Fruit fly (Drosophila melanogaster) whole organism, embryonic: ENCODE results near the gene spirit.

Experiments used
- Adf1 ChIP-seq: fragments of 200-800 bp; sonication (Bioruptor generic); IDR thresholded peaks from 2 replicates; pipeline ENCODE4 v1.3.6; 2022; ENCODE audit warnings: missing biosample characterization, missing genetic modification characterization
- Atf3 ChIP-seq: fragments of 200-800 bp; sonication (Bioruptor generic); optimal IDR thresholded peaks from 3 replicates; lab custom pipeline; 2016; ENCODE audit warnings: missing biosample characterization, missing genetic modification characterization
- Bdp1 ChIP-seq: fragments of 200-800 bp; sonication (Bioruptor generic); optimal IDR thresholded peaks from 3 replicates; lab custom pipeline; 2016; ENCODE audit warnings: missing biosample characterization, missing genetic modification characterization
- BtbVII ChIP-seq: fragments of 200-800 bp; sonication (Bioruptor generic); optimal IDR thresholded peaks from 3 replicates; lab custom pipeline; 2017; ENCODE audit warnings: missing biosample characterization, mild to moderate bottlenecking, missing genetic modification characterization
- Bteb2 ChIP-seq: fragments of 200-800 bp; sonication (Bioruptor generic); optimal IDR thresholded peaks from 2 replicates; lab custom pipeline; 2016; ENCODE audit warnings: missing biosample characterization, missing genetic modification characterization
- CG12219 ChIP-seq: fragments of 200-800 bp; sonication (Bioruptor generic); optimal IDR thresholded peaks from 3 replicates; lab custom pipeline; 2018; ENCODE audit warnings: missing biosample characterization, mild to moderate bottlenecking, missing genetic modification characterization
- CG15601 ChIP-seq: fragments of 200-800 bp; sonication (Bioruptor generic); optimal IDR thresholded peaks from 3 replicates; lab custom pipeline; 2019; ENCODE audit warnings: missing biosample characterization, mild to moderate bottlenecking, missing genetic modification characterization, moderate library complexity
- CG18262 ChIP-seq: fragments of 200-800 bp; optimal IDR thresholded peaks from 3 replicates; lab custom pipeline; 2019; ENCODE audit warnings: missing biosample characterization, mild to moderate bottlenecking, missing genetic modification characterization, moderate library complexity
- CG2120 ChIP-seq: fragments of 200-800 bp; sonication (Bioruptor generic); optimal IDR thresholded peaks from 3 replicates; lab custom pipeline; 2016; ENCODE audit warnings: missing biosample characterization, missing genetic modification characterization
- CG2199 ChIP-seq: fragments of 200-800 bp; sonication (Bioruptor generic); IDR thresholded peaks from 3 replicates; pipeline ENCODE4 v1.3.6; 2022; ENCODE audit warnings: missing biosample characterization, missing genetic modification characterization
- CG2712 ChIP-seq: fragments of 200-800 bp; optimal IDR thresholded peaks from 3 replicates; lab custom pipeline; 2019; ENCODE audit warnings: missing biosample characterization, mild to moderate bottlenecking, missing genetic modification characterization, moderate library complexity
- CG2875 ChIP-seq: fragments of 200-800 bp; sonication (Bioruptor generic); optimal IDR thresholded peaks from 2 replicates; lab custom pipeline; 2017; ENCODE audit warnings: missing biosample characterization, mild to moderate bottlenecking, missing genetic modification characterization, missing genetic modification reagents
- CG3163 ChIP-seq: fragments of 200-800 bp; sonication (Bioruptor generic); optimal IDR thresholded peaks from 3 replicates; lab custom pipeline; 2016; ENCODE audit warnings: missing biosample characterization, missing genetic modification characterization
- CG34224 ChIP-seq: fragments of 200-800 bp; sonication (Bioruptor generic); IDR thresholded peaks from 3 replicates; pipeline ENCODE4 v1.3.6; 2022; ENCODE audit warnings: missing biosample characterization, missing genetic modification characterization; ENCODE audit not compliant: partially characterized antibody
- CG3726 ChIP-seq: fragments of 200-800 bp; sonication (Bioruptor generic); IDR thresholded peaks from 3 replicates; pipeline ENCODE4, ENCODE4 v1.3.6; 2022; ENCODE audit warnings: missing biosample characterization, missing genetic modification characterization
- CG4424 ChIP-seq: fragments of 200-800 bp; sonication (Bioruptor generic); optimal IDR thresholded peaks from 3 replicates; lab custom pipeline; 2016; ENCODE audit warnings: missing biosample characterization, missing genetic modification characterization
- CG4854 ChIP-seq: fragments of 200-800 bp; sonication (Bioruptor generic); optimal IDR thresholded peaks from 2 replicates; lab custom pipeline; 2016; ENCODE audit warnings: missing biosample characterization, missing genetic modification characterization, inconsistent platforms
- CG6791 ChIP-seq: fragments of 200-800 bp; sonication (Bioruptor generic); IDR thresholded peaks from 3 replicates; pipeline ENCODE4 v1.3.6; 2022; ENCODE audit warnings: missing biosample characterization, missing genetic modification characterization; ENCODE audit not compliant: partially characterized antibody
- CG7556 ChIP-seq: fragments of 200-800 bp; sonication (Bioruptor generic); optimal IDR thresholded peaks from 2 replicates; lab custom pipeline; 2017; ENCODE audit warnings: missing biosample characterization, mild to moderate bottlenecking, missing genetic modification characterization
- CG8924 ChIP-seq: fragments of 200-800 bp; optimal IDR thresholded peaks from 3 replicates; lab custom pipeline; 2019; ENCODE audit warnings: missing biosample characterization, mild to moderate bottlenecking, missing genetic modification characterization, moderate library complexity
- Camta ChIP-seq: fragments of 200-800 bp; sonication (Bioruptor generic); optimal IDR thresholded peaks from 2 replicates; lab custom pipeline; 2016; ENCODE audit warnings: missing biosample characterization, missing genetic modification characterization
- CoRest ChIP-seq: fragments of 200-800 bp; sonication (Bioruptor generic); optimal IDR thresholded peaks from 3 replicates; lab custom pipeline; 2018; ENCODE audit warnings: missing biosample characterization, mild to moderate bottlenecking, missing genetic modification characterization, moderate library complexity
- Dfd ChIP-seq, 2 experiments: fragments of >200 bp; optimal IDR thresholded peaks; 2 replicates each; lab custom pipeline; 2017; ENCODE audit warnings: missing biosample characterization in 2 of 2, missing genetic modification characterization in 2 of 2
- Doc3 ChIP-seq: fragments of 200-800 bp; sonication (Bioruptor generic); IDR thresholded peaks from 3 replicates; pipeline ENCODE4 v1.3.6; 2022; ENCODE audit warnings: missing biosample characterization, missing genetic modification characterization; ENCODE audit not compliant: partially characterized antibody
- E2f2 ChIP-seq: fragments of 200-800 bp; sonication (Bioruptor generic); IDR thresholded peaks from 2 replicates; pipeline ENCODE4 v1.3.6; 2022; ENCODE audit warnings: missing biosample characterization, missing genetic modification characterization
- Ets97D ChIP-seq: fragments of 200-800 bp; sonication (Bioruptor generic); optimal IDR thresholded peaks from 3 replicates; lab custom pipeline; 2016; ENCODE audit warnings: missing biosample characterization, missing genetic modification characterization
- HLH3B ChIP-seq: fragments of 200-800 bp; sonication (Bioruptor generic); IDR thresholded peaks from 2 replicates; pipeline ENCODE4 v1.3.6; 2022; ENCODE audit warnings: missing biosample characterization, missing genetic modification characterization
- Max ChIP-seq: fragments of 200-800 bp; sonication (Bioruptor generic); optimal IDR thresholded peaks from 2 replicates; lab custom pipeline; 2016; ENCODE audit warnings: missing biosample characterization, mild to moderate bottlenecking, missing genetic modification characterization
- NFAT ChIP-seq: fragments of 200-800 bp; sonication (Bioruptor generic); IDR thresholded peaks from 2 replicates; pipeline ENCODE4 v1.3.6; 2022; ENCODE audit warnings: missing biosample characterization, missing genetic modification characterization
- Nf-YB ChIP-seq: fragments of 200-800 bp; sonication (Bioruptor generic); optimal IDR thresholded peaks from 3 replicates; lab custom pipeline; 2019; ENCODE audit warnings: missing biosample characterization, mild to moderate bottlenecking, missing genetic modification characterization, moderate library complexity
- Oaz ChIP-seq: fragments of 200-800 bp; sonication (Bioruptor generic); IDR thresholded peaks from 2 replicates; pipeline ENCODE4 v1.3.6; 2022; ENCODE audit warnings: missing biosample characterization, missing genetic modification characterization
- Poxn ChIP-seq: fragments of 200-800 bp; sonication (Bioruptor generic); IDR thresholded peaks from 2 replicates; pipeline ENCODE4 v1.3.6; 2022; ENCODE audit warnings: missing biosample characterization, missing genetic modification characterization
- Sry-δ ChIP-seq: fragments of 200-800 bp; sonication (Bioruptor generic); optimal IDR thresholded peaks from 2 replicates; lab custom pipeline; 2016; ENCODE audit warnings: missing biosample characterization, missing genetic modification characterization
- Vsx1 ChIP-seq: fragments of 200-800 bp; sonication (Bioruptor generic); optimal IDR thresholded peaks from 2 replicates; lab custom pipeline; 2017; ENCODE audit warnings: missing biosample characterization, mild to moderate bottlenecking, missing genetic modification characterization, missing genetic modification reagents
- ap ChIP-seq: fragments of 200-800 bp; sonication (Bioruptor generic); IDR thresholded peaks from 2 replicates; pipeline ENCODE4 v1.3.6; 2022; ENCODE audit warnings: missing biosample characterization, missing genetic modification characterization
- bcd ChIP-seq: fragments of 200-800 bp; sonication (Bioruptor generic); optimal IDR thresholded peaks from 2 replicates; lab custom pipeline; 2017; ENCODE audit warnings: missing biosample characterization, mild to moderate bottlenecking, missing genetic modification characterization
- bigmax ChIP-seq: fragments of 200-800 bp; sonication (Bioruptor generic); optimal IDR thresholded peaks from 2 replicates; lab custom pipeline; 2018; ENCODE audit warnings: missing biosample characterization, mild to moderate bottlenecking, missing genetic modification characterization
- crc ChIP-seq: fragments of 200-800 bp; sonication (Bioruptor generic); optimal IDR thresholded peaks from 2 replicates; lab custom pipeline; 2016; ENCODE audit warnings: missing biosample characterization, missing genetic modification characterization
- ems ChIP-seq: fragments of 200-800 bp; sonication (Bioruptor generic); optimal IDR thresholded peaks from 3 replicates; lab custom pipeline; 2016; ENCODE audit warnings: missing biosample characterization, missing genetic modification characterization
- eve ChIP-seq, 2 experiments: fragments of >200 bp; optimal IDR thresholded peaks; 2 replicates each; lab custom pipeline; 2017; ENCODE audit warnings: missing biosample characterization in 2 of 2, missing genetic modification characterization in 2 of 2
- fu2 ChIP-seq: fragments of 200-800 bp; sonication (Bioruptor generic); optimal IDR thresholded peaks from 2 replicates; lab custom pipeline; 2016; ENCODE audit warnings: missing biosample characterization, missing genetic modification characterization
- nerfin-1 ChIP-seq: fragments of 200-800 bp; sonication (Bioruptor generic); optimal IDR thresholded peaks from 3 replicates; lab custom pipeline; 2019; ENCODE audit warnings: missing biosample characterization, mild to moderate bottlenecking, missing genetic modification characterization, moderate library complexity
- nmo ChIP-seq: fragments of 200-800 bp; sonication (Bioruptor generic); optimal IDR thresholded peaks from 2 replicates; lab custom pipeline; 2018; ENCODE audit warnings: missing biosample characterization, mild to moderate bottlenecking, missing genetic modification characterization, moderate library complexity
- p53 ChIP-seq: fragments of 200-800 bp; sonication (Bioruptor generic); optimal IDR thresholded peaks from 2 replicates; lab custom pipeline; 2016; ENCODE audit warnings: missing biosample characterization, missing genetic modification characterization
- pho ChIP-seq: fragments of 200-800 bp; sonication (Bioruptor generic); optimal IDR thresholded peaks from 2 replicates; lab custom pipeline; 2016; ENCODE audit warnings: missing biosample characterization, missing genetic modification characterization
- pros ChIP-seq: fragments of 200-800 bp; sonication (Bioruptor generic); optimal IDR thresholded peaks from 3 replicates; lab custom pipeline; 2019; ENCODE audit warnings: missing biosample characterization, mild to moderate bottlenecking, missing genetic modification characterization, moderate library complexity
- pzg ChIP-seq: fragments of 200-800 bp; sonication (Bioruptor generic); optimal IDR thresholded peaks from 3 replicates; lab custom pipeline; 2018; ENCODE audit warnings: missing biosample characterization, mild to moderate bottlenecking, missing genetic modification characterization, moderate library complexity
- ro ChIP-seq: fragments of 200-800 bp; sonication (Bioruptor generic); IDR thresholded peaks from 2 replicates; pipeline ENCODE4 v1.3.6; 2022; ENCODE audit warnings: missing biosample characterization, missing genetic modification characterization
- seq ChIP-seq: fragments of 200-800 bp; sonication (Bioruptor generic); IDR thresholded peaks from 2 replicates; pipeline ENCODE4 v1.3.6; 2022; ENCODE audit warnings: missing biosample characterization, missing genetic modification characterization
- sob ChIP-seq: fragments of 200-800 bp; sonication (Bioruptor generic); IDR thresholded peaks from 2 replicates; pipeline ENCODE4 v1.3.6; 2022; ENCODE audit warnings: missing biosample characterization, missing genetic modification characterization
- tup ChIP-seq: fragments of 200-800 bp; sonication (Bioruptor generic); optimal IDR thresholded peaks from 2 replicates; lab custom pipeline; 2016; ENCODE audit warnings: missing biosample characterization, mild to moderate bottlenecking, missing genetic modification characterization, moderate library complexity
- usp ChIP-seq: fragments of >200 bp; optimal IDR thresholded peaks from 2 replicates; lab custom pipeline; 2017; ENCODE audit warnings: missing biosample characterization, missing genetic modification characterization

Gene spirit

dm6 chrX:8558762-8559172 lies 14.6 kb downstream of the spirit start, which contains the start of gene IntS4 (continued):
- TF ChIP-seq Doc3 (GFP tag; lab: Robert Waterston, UW), result peak; percentile 96
- peak; percentile 22; the same call in 1 of the 2 replicates for TF ChIP-seq Adf1 (GFP tag; lab: Robert Waterston, UW)
- TF ChIP-seq Max (GFP tag; lab: Kevin White, UChicago), result peak; percentile 75
- TF ChIP-seq pzg, result peak; percentile 59
- TF ChIP-seq BtbVII, result peak; percentile 17
- TF ChIP-seq bigmax (GFP tag; lab: Kevin White, UChicago), result no peak
- peak; percentile 61 for TF ChIP-seq CG15601 (tag; lab: Kevin White, UChicago)
- TF ChIP-seq CG6791 (GFP tag; lab: Robert Waterston, UW), result peak; percentile 88
- TF ChIP-seq Camta, result peak; percentile 22
- TF ChIP-seq ro, result no peak
- TF ChIP-seq Sry-δ, result peak; percentile 87
- no peak for TF ChIP-seq eve (GFP tag; optimal IDR thresholded peaks at IDR 0.05; lab: Kevin White, UChicago)
- peak; percentile 71 for TF ChIP-seq CG8924 (tag; lab: Kevin White, UChicago)
- no peak for TF ChIP-seq CG2199 (GFP tag; lab: Robert Waterston, UW)
- TF ChIP-seq usp (GFP tag; lab: Kevin White, UChicago), result no peak
- peak; percentile 60 for TF ChIP-seq CG7556
- no peak for TF ChIP-seq CG12219 (GFP tag; lab: Kevin White, UChicago)
- TF ChIP-seq CG34224 (GFP tag; lab: Robert Waterston, UW), result peak; percentile 90
- TF ChIP-seq CG3726 (GFP tag; lab: Robert Waterston, UW), result no peak
- TF ChIP-seq HLH3B (GFP tag; lab: Robert Waterston, UW), result peak; percentile 41; the same call in 1 of the 2 replicates
- TF ChIP-seq Oaz (GFP tag; lab: Robert Waterston, UW), result no peak
- TF ChIP-seq CG2875, result no peak
- no peak for TF ChIP-seq ap (GFP tag; lab: Robert Waterston, UW)
- TF ChIP-seq Poxn, result peak; percentile 26; the same call in 1 of the 2 replicates
- peak; percentile 67 for TF ChIP-seq CG4424 (GFP tag; lab: Kevin White, UChicago)
- no peak for TF ChIP-seq bcd (GFP tag; lab: Kevin White, UChicago)
- peak; percentile 57 for TF ChIP-seq nerfin-1 (tag; lab: Kevin White, UChicago)
- TF ChIP-seq NFAT (GFP tag; lab: Robert Waterston, UW), result peak; percentile 63
- peak; percentile 50 for TF ChIP-seq E2f2 (GFP tag; lab: Robert Waterston, UW)
- no peak for TF ChIP-seq pros (GFP tag; lab: Kevin White, UChicago)
- no peak for TF ChIP-seq Bteb2
- TF ChIP-seq ems (GFP tag; lab: Kevin White, UChicago), result peak; percentile 46
- peak; percentile 40; the same call in 1 of the 2 replicates for TF ChIP-seq seq (GFP tag; lab: Robert Waterston, UW)
- TF ChIP-seq Atf3, result peak; percentile 3
- TF ChIP-seq Dfd (GFP tag; optimal IDR thresholded peaks at IDR 0.05; lab: Kevin White, UChicago), result no peak
- TF ChIP-seq sob (GFP tag; lab: Robert Waterston, UW), result peak; percentile 70; the same call in 1 of the 2 replicates
- peak; percentile 41 for TF ChIP-seq Vsx1
- TF ChIP-seq fu2 (GFP tag; lab: Kevin White, UChicago), result no peak
- TF ChIP-seq crc (GFP tag; lab: Kevin White, UChicago), result no peak
- peak; percentile 47 for TF ChIP-seq Ets97D (GFP tag; lab: Kevin White, UChicago)
- no peak for TF ChIP-seq p53 (GFP tag; lab: Kevin White, UChicago)
- peak; percentile 80 for TF ChIP-seq nmo (GFP tag; lab: Kevin White, UChicago)
- peak; percentile 25 for TF ChIP-seq tup (GFP tag; lab: Kevin White, UChicago)
- peak; percentile 79 for TF ChIP-seq CG2120 (GFP tag; lab: Kevin White, UChicago)
- no peak for TF ChIP-seq Bdp1 (GFP tag; lab: Kevin White, UChicago)
- TF ChIP-seq CG3163, result no peak
- peak; percentile 39 for TF ChIP-seq CG4854
- peak; percentile 78 for TF ChIP-seq CoRest (tag; lab: Kevin White, UChicago)
- TF ChIP-seq CG2712 (tag; lab: Kevin White, UChicago), result peak; percentile 71
- TF ChIP-seq Nf-YB, result peak; percentile 23
- TF ChIP-seq pho (GFP tag; lab: Kevin White, UChicago), result peak; percentile 14
- peak; percentile 64 for TF ChIP-seq CG18262 (tag; lab: Kevin White, UChicago)
